Fruit fly (Drosophila melanogaster) whole organism, embryonic: ENCODE measurements around the gene smid.
A peak's percentile ranks its signal among the peaks of the same experiment; 100 is the strongest.

ENCODE experiments used
- Awh ChIP-seq: fragments of 200-800 bp; sonication (Bioruptor generic); IDR thresholded peaks from 2 replicates; pipeline ENCODE4, ENCODE4 v1.3.6; 2022; ENCODE audit warnings: missing biosample characterization, missing genetic modification characterization
- B-H1 ChIP-seq: fragments of 200-800 bp; sonication (Bioruptor generic); IDR thresholded peaks from 3 replicates; pipeline ENCODE4 v1.3.6; 2022; ENCODE audit warnings: missing biosample characterization, missing genetic modification characterization
- CG10267 ChIP-seq: fragments of 200-800 bp; sonication (Bioruptor generic); optimal IDR thresholded peaks from 2 replicates; lab custom pipeline; 2018; ENCODE audit warnings: missing biosample characterization, mild to moderate bottlenecking, missing genetic modification characterization, moderate library complexity
- CG10654 ChIP-seq: fragments of 200-800 bp; sonication (Bioruptor generic); optimal IDR thresholded peaks from 2 replicates; lab custom pipeline; 2016; ENCODE audit warnings: missing biosample characterization, missing genetic modification characterization
- CG10959 ChIP-seq: fragments of 200-800 bp; sonication (Bioruptor generic); IDR thresholded peaks from 2 replicates; pipeline ENCODE4 v1.3.6; 2022; ENCODE audit warnings: missing biosample characterization, missing genetic modification characterization
- CG14014 ChIP-seq: fragments of 200-800 bp; sonication (Bioruptor generic); IDR thresholded peaks from 2 replicates; pipeline ENCODE4 v1.3.6; 2022; ENCODE audit warnings: missing biosample characterization, missing genetic modification characterization
- CG15479 ChIP-seq: fragments of 200-800 bp; sonication (Bioruptor generic); optimal IDR thresholded peaks from 3 replicates; lab custom pipeline; 2019; ENCODE audit warnings: missing biosample characterization, mild to moderate bottlenecking, missing genetic modification characterization, moderate library complexity
- CG1832 ChIP-seq: fragments of 200-800 bp; sonication (Bioruptor generic); optimal IDR thresholded peaks from 2 replicates; lab custom pipeline; 2017; ENCODE audit warnings: missing biosample characterization, mild to moderate bottlenecking, missing genetic modification characterization, inconsistent platforms
- CG18476 ChIP-seq: fragments of 200-800 bp; sonication (Bioruptor generic); optimal IDR thresholded peaks from 2 replicates; lab custom pipeline; 2016; ENCODE audit warnings: missing biosample characterization, mild to moderate bottlenecking, missing genetic modification characterization
- CG2712 ChIP-seq: fragments of 200-800 bp; optimal IDR thresholded peaks from 3 replicates; lab custom pipeline; 2019; ENCODE audit warnings: missing biosample characterization, mild to moderate bottlenecking, missing genetic modification characterization, moderate library complexity
- CG31365 ChIP-seq: fragments of 200-800 bp; sonication (Bioruptor generic); optimal IDR thresholded peaks from 2 replicates; lab custom pipeline; 2018; ENCODE audit warnings: missing biosample characterization, mild to moderate bottlenecking, missing genetic modification characterization
- CG6254 ChIP-seq: fragments of 200-800 bp; sonication (Bioruptor generic); optimal IDR thresholded peaks from 3 replicates; lab custom pipeline; 2017; ENCODE audit warnings: mild to moderate bottlenecking, missing biosample characterization, missing genetic modification reagents, missing genetic modification characterization
- CG6765 ChIP-seq: fragments of 200-800 bp; sonication (Bioruptor generic); optimal IDR thresholded peaks from 3 replicates; lab custom pipeline; 2017; ENCODE audit warnings: missing biosample characterization, mild to moderate bottlenecking, missing genetic modification characterization
- CG7271 ChIP-seq: fragments of 200-800 bp; sonication (Bioruptor generic); optimal IDR thresholded peaks from 2 replicates; lab custom pipeline; 2018; ENCODE audit warnings: missing biosample characterization, mild to moderate bottlenecking, missing genetic modification characterization, moderate library complexity
- CG9876 ChIP-seq: fragments of 200-800 bp; sonication (Bioruptor generic); optimal IDR thresholded peaks from 2 replicates; lab custom pipeline; 2016; ENCODE audit warnings: missing biosample characterization, missing genetic modification characterization
- Drgx ChIP-seq: fragments of 200-800 bp; sonication (Bioruptor generic); IDR thresholded peaks from 2 replicates; pipeline ENCODE4 v1.3.6; 2022; ENCODE audit warnings: missing biosample characterization, missing genetic modification characterization
- GATAe ChIP-seq: fragments of 200-800 bp; sonication (Bioruptor generic); conservative IDR thresholded peaks from 2 replicates; pipeline ENCODE4 v1.3.6; 2022; ENCODE audit warnings: missing biosample characterization, missing genetic modification characterization
- Jarid2 ChIP-seq: fragments of 200-800 bp; sonication (Bioruptor generic); optimal IDR thresholded peaks from 3 replicates; lab custom pipeline; 2017; ENCODE audit warnings: mild to moderate bottlenecking, missing biosample characterization, missing genetic modification reagents, missing genetic modification characterization
- NC2β ChIP-seq: fragments of 200-800 bp; sonication (Bioruptor generic); optimal IDR thresholded peaks from 2 replicates; lab custom pipeline; 2016; ENCODE audit warnings: missing biosample characterization, missing genetic modification characterization
- NK7.1 ChIP-seq: fragments of 200-800 bp; sonication (Bioruptor generic); optimal IDR thresholded peaks from 3 replicates; lab custom pipeline; 2016; ENCODE audit warnings: missing biosample characterization, missing genetic modification characterization
- Neu2 ChIP-seq: fragments of 200-800 bp; sonication (Bioruptor generic); optimal IDR thresholded peaks from 3 replicates; lab custom pipeline; 2016; ENCODE audit warnings: missing biosample characterization, missing genetic modification characterization, borderline replicate concordance
- Opbp ChIP-seq: fragments of 200-800 bp; sonication (Bioruptor generic); IDR thresholded peaks from 3 replicates; pipeline ENCODE4 v1.3.6; 2022; ENCODE audit warnings: missing biosample characterization, missing genetic modification characterization; ENCODE audit not compliant: partially characterized antibody
- Ptx1 ChIP-seq: fragments of 200-800 bp; sonication (Bioruptor generic); IDR thresholded peaks from 2 replicates; pipeline ENCODE4 v1.3.6; 2022; ENCODE audit warnings: missing biosample characterization, missing genetic modification characterization
- Tbp ChIP-seq: fragments of >200 bp; optimal IDR thresholded peaks from 2 replicates; lab custom pipeline; 2018; ENCODE audit warnings: missing biosample characterization, missing genetic modification characterization
- Xrp1 ChIP-seq: fragments of 200-800 bp; sonication (Bioruptor generic); IDR thresholded peaks from 2 replicates; pipeline ENCODE4 v1.3.6; 2022; ENCODE audit warnings: missing biosample characterization, missing genetic modification characterization
- aop ChIP-seq: fragments of 200-800 bp; sonication (Bioruptor generic); IDR thresholded peaks from 2 replicates; pipeline ENCODE4 v1.3.6; 2022; ENCODE audit warnings: missing biosample characterization, missing genetic modification characterization
- bbx ChIP-seq: fragments of 200-800 bp; sonication (Bioruptor generic); IDR thresholded peaks from 2 replicates; pipeline ENCODE4 v1.3.6; 2022; ENCODE audit warnings: missing biosample characterization, missing genetic modification characterization; ENCODE audit not compliant: partially characterized antibody
- chm ChIP-seq: fragments of 200-800 bp; sonication (Bioruptor generic); IDR thresholded peaks from 2 replicates; pipeline ENCODE4 v1.3.6; 2022; ENCODE audit warnings: missing biosample characterization, missing genetic modification characterization
- corto ChIP-seq: fragments of 200-800 bp; sonication (Bioruptor generic); optimal IDR thresholded peaks from 2 replicates; lab custom pipeline; 2016; ENCODE audit warnings: missing biosample characterization, mild to moderate bottlenecking, missing genetic modification characterization, moderate library complexity
- esg ChIP-seq: fragments of 200-800 bp; sonication (Bioruptor generic); conservative IDR thresholded peaks from 2 replicates; pipeline ENCODE4 v1.3.6; 2022; ENCODE audit warnings: missing biosample characterization, missing genetic modification characterization
- eve ChIP-seq, 2 experiments: fragments of >200 bp; optimal IDR thresholded peaks; 2 replicates each; lab custom pipeline; 2017; ENCODE audit warnings: missing biosample characterization in 2 of 2, missing genetic modification characterization in 2 of 2
- ewg ChIP-seq: fragments of 200-800 bp; sonication (Bioruptor generic); optimal IDR thresholded peaks from 3 replicates; lab custom pipeline; 2017; ENCODE audit warnings: mild to moderate bottlenecking, missing biosample characterization, missing genetic modification reagents, missing genetic modification characterization
- fd102C ChIP-seq: fragments of 200-800 bp; sonication (Bioruptor generic); optimal IDR thresholded peaks from 2 replicates; lab custom pipeline; 2018; ENCODE audit warnings: missing biosample characterization, mild to moderate bottlenecking, missing genetic modification characterization, moderate library complexity
- fru ChIP-seq: fragments of >200 bp; optimal IDR thresholded peaks from 2 replicates; lab custom pipeline; 2017
- fu2 ChIP-seq: fragments of 200-800 bp; sonication (Bioruptor generic); optimal IDR thresholded peaks from 2 replicates; lab custom pipeline; 2016; ENCODE audit warnings: missing biosample characterization, missing genetic modification characterization
- gsb-n ChIP-seq: fragments of 200-800 bp; sonication (Bioruptor generic); optimal IDR thresholded peaks from 3 replicates; lab custom pipeline; 2018; ENCODE audit warnings: missing biosample characterization, mild to moderate bottlenecking, missing genetic modification characterization
- her ChIP-seq: fragments of 200-800 bp; sonication (Bioruptor generic); optimal IDR thresholded peaks from 2 replicates; lab custom pipeline; 2016; ENCODE audit warnings: missing biosample characterization, missing genetic modification characterization
- lbe ChIP-seq: fragments of 200-800 bp; sonication (Bioruptor generic); optimal IDR thresholded peaks from 2 replicates; lab custom pipeline; 2016; ENCODE audit warnings: missing biosample characterization, mild to moderate bottlenecking, missing genetic modification characterization
- lilli ChIP-seq: fragments of 200-800 bp; sonication (Bioruptor generic); optimal IDR thresholded peaks from 3 replicates; lab custom pipeline; 2016; ENCODE audit warnings: missing biosample characterization, missing genetic modification characterization
- oc ChIP-seq: fragments of 200-800 bp; sonication (Bioruptor generic); optimal IDR thresholded peaks from 2 replicates; lab custom pipeline; 2018; ENCODE audit warnings: missing biosample characterization, mild to moderate bottlenecking, missing genetic modification characterization, moderate library complexity
- otp ChIP-seq: fragments of 200-800 bp; sonication (Bioruptor generic); IDR thresholded peaks from 3 replicates; pipeline ENCODE4, ENCODE4 v1.3.6; 2022; ENCODE audit warnings: missing biosample characterization, missing genetic modification characterization
- pfk ChIP-seq: fragments of 200-800 bp; sonication (Bioruptor generic); optimal IDR thresholded peaks from 2 replicates; lab custom pipeline; 2018; ENCODE audit warnings: missing biosample characterization, mild to moderate bottlenecking, missing genetic modification characterization, moderate library complexity
- repo ChIP-seq: fragments of 200-800 bp; sonication (Bioruptor generic); optimal IDR thresholded peaks from 2 replicates; lab custom pipeline; 2016; ENCODE audit warnings: missing biosample characterization, missing genetic modification characterization
- row ChIP-seq: fragments of 200-800 bp; sonication (Bioruptor generic); IDR thresholded peaks from 3 replicates; pipeline ENCODE4 v1.3.6; 2022; ENCODE audit warnings: missing biosample characterization, missing genetic modification characterization
- run ChIP-seq: fragments of 200-800 bp; sonication (Bioruptor generic); optimal IDR thresholded peaks from 3 replicates; lab custom pipeline; 2018; ENCODE audit warnings: missing biosample characterization, mild to moderate bottlenecking, missing genetic modification characterization
- so ChIP-seq: fragments of 200-800 bp; sonication (Bioruptor generic); IDR thresholded peaks from 3 replicates; pipeline ENCODE4 v1.3.6; 2022; ENCODE audit warnings: missing biosample characterization, missing genetic modification characterization
- sr ChIP-seq: fragments of 200-800 bp; sonication (Bioruptor generic); IDR thresholded peaks from 3 replicates; pipeline ENCODE4 v1.3.6; 2022; ENCODE audit warnings: missing biosample characterization, missing genetic modification characterization
- tap ChIP-seq: fragments of 200-800 bp; optimal IDR thresholded peaks from 3 replicates; lab custom pipeline; 2019; ENCODE audit warnings: missing biosample characterization, mild to moderate bottlenecking, missing genetic modification characterization, moderate library complexity
- tin ChIP-seq: fragments of 200-800 bp; sonication (Bioruptor generic); optimal IDR thresholded peaks from 3 replicates; lab custom pipeline; 2016; ENCODE audit warnings: missing biosample characterization, missing genetic modification characterization
- tll ChIP-seq, 2 experiments: fragments of 200-800 bp in 1 of 2; fragments of >200 bp in 1 of 2; sonication (Bioruptor generic) in 1 of 2; optimal IDR thresholded peaks; 2 replicates each; lab custom pipeline; 2017 to 2019; ENCODE audit warnings: missing biosample characterization in 2 of 2, missing genetic modification characterization in 2 of 2, mild to moderate bottlenecking in 1 of 2, moderate library complexity in 1 of 2
- zf30C ChIP-seq: fragments of 200-800 bp; sonication (Bioruptor generic); optimal IDR thresholded peaks from 3 replicates; lab custom pipeline; 2018; ENCODE audit warnings: missing biosample characterization, mild to moderate bottlenecking, missing genetic modification characterization

The smid gene

DNA sequence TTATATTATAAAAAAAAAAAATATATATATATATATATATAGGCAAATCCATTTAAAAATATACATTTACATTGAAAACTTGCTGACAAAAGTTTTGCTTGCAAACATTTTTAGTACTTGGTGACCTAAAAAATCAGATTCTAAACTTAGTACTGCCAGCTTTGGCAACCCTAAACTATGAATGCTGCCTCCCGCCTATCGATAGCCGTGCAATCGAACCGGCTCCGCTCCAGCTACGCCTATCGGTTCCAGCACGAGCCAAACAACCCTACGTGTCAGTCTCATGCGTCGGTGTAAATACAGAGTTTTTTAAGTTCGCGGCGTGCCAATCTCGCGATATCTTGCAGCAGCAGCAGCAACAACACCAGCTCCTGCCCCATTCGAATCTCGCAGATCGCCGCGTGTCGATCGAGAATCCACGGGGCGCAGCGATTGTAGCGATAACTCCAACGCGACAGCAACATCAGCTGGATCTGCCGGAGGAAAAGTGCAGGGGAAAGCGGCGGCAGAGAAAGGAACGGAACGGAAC is 21.0 kb upstream of the smid start, which contains the start of gene Sec63 (continued):
- TF ChIP-seq sr (GFP tag; lab: Robert Waterston, UW) (no peak), esg (GFP tag; lab: Robert Waterston, UW) (peak; percentile 42; the same call in 1 of the 2 replicates), Awh (GFP tag; lab: Robert Waterston, UW) (0 out of 2 replicates have a peak, but pooled peaks have one; percentile 29), zf30C (GFP tag; lab: Kevin White, UChicago) (peak; percentile 3), tap (tag; lab: Kevin White, UChicago) (no peak), run (tag; lab: Kevin White, UChicago) (no peak), CG18476 (GFP tag; lab: Kevin White, UChicago) (no peak), fd102C (GFP tag; lab: Kevin White, UChicago) (no peak), lilli (GFP tag; lab: Kevin White, UChicago) (peak; percentile 51), CG6254 (peak; percentile 15), row (GFP tag; lab: Robert Waterston, UW) (peak; percentile 80), repo (peak; percentile 6), CG1832 (no peak), Xrp1 (peak; percentile 71), chm (GFP tag; lab: Robert Waterston, UW) (0 out of 2 replicates have a peak, but pooled peaks have one; percentile 34), CG14014 (GFP tag; lab: Robert Waterston, UW) (peak; percentile 66), B-H1 (GFP tag; lab: Robert Waterston, UW) (no peak), Jarid2 (GFP tag; lab: Kevin White, UChicago) (peak; percentile 6), gsb-n (tag; lab: Kevin White, UChicago) (no peak), eve (GFP tag; optimal IDR thresholded peaks at IDR 0.05; lab: Kevin White, UChicago) (no peak), CG9876 (GFP tag; lab: Kevin White, UChicago) (no peak), ewg (peak; percentile 44), Neu2 (GFP tag; lab: Kevin White, UChicago) (no peak), tll (GFP tag; optimal IDR thresholded peaks at IDR 0.05; lab: Kevin White, UChicago) (no peak), lbe (GFP tag; lab: Kevin White, UChicago) (no peak), GATAe (GFP tag; lab: Robert Waterston, UW) (no peak), bbx (GFP tag; lab: Robert Waterston, UW) (peak; percentile 97), tin (GFP tag; lab: Kevin White, UChicago) (peak; percentile 7), CG10654 (GFP tag; lab: Kevin White, UChicago) (no peak), Drgx (GFP tag; lab: Robert Waterston, UW) (no peak), NC2β (GFP tag; lab: Kevin White, UChicago) (no peak), fru (no peak), fu2 (GFP tag; lab: Kevin White, UChicago) (no peak), CG15479 (no peak), pfk (GFP tag; lab: Kevin White, UChicago) (peak; percentile 93), Ptx1 (peak; percentile 59), CG10959 (GFP tag; lab: Robert Waterston, UW) (0 out of 2 replicates have a peak, but pooled peaks have one; percentile 14), NK7.1 (GFP tag; lab: Kevin White, UChicago) (no peak), CG7271 (no peak), CG31365 (tag; lab: Kevin White, UChicago) (no peak), otp (GFP tag; lab: Robert Waterston, UW) (no peak), Opbp (GFP tag; lab: Robert Waterston, UW) (peak; percentile 88), oc (no peak), her (GFP tag; lab: Kevin White, UChicago) (no peak), CG2712 (tag; lab: Kevin White, UChicago) (peak; percentile 31), Tbp (no peak), CG10267 (tag; lab: Kevin White, UChicago) (peak; percentile 19), corto (GFP tag; lab: Kevin White, UChicago) (no peak), so (GFP tag; lab: Robert Waterston, UW) (peak; percentile 60; the same call in 2 of the 3 replicates), CG6765 (GFP tag; lab: Kevin White, UChicago) (no peak), aop (no peak)
